Fruit fly (Drosophila melanogaster) S2 (cell line): ENCODE results near the gene CG6443.

Source experiments
- CG8478 ChIP-seq: fragments of >200 bp; optimal IDR thresholded peaks from 2 replicates; lab custom pipeline; 2018
- CTCF ChIP-seq, 2 experiments: fragments of >200 bp; optimal IDR thresholded peaks; 2 replicates each; lab custom pipeline; 2018

Gene CG6443

dm6 chr2L:10701499-10702062 lies 27.2 kb upstream of the CG6443 start, which contains the start of gene Lip1:
Lip1 (minus strand) TSS chr2L:10701544.
- TF ChIP-seq CTCF (optimal IDR thresholded peaks at IDR 0.05; lab: Kevin White, UChicago) (no peak), CG8478 (lab: Kevin White, UChicago) (no peak)

DNA sequence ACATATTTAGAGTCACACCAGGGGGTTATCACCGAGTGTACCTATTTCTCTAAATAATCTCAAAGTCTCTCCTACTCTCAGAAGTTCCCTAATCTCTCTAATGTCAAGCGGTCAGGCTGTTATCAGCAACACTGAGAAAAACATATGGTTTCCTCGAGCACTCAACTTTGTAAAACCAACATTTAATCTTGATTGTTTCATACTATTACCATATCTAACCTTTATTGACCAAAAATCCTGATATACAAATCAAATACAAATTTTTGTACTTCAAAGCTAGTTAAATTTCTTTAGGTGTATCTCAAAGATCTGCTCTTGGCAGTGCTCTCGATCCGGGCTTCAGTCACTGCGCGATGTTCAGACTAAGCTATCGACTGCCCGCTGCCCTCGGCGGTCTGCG lies 25.5 kb upstream of the CG6443 start, which contains the start of gene CG6415:
Gene CG6415, plus strand, starts transcription at position 341 of the 400 bp plus-strand sequence.
- TF ChIP-seq CG8478 (lab: Kevin White, UChicago) (no peak), CTCF (optimal IDR thresholded peaks at IDR 0.05; lab: Kevin White, UChicago) (no peak)

DNA sequence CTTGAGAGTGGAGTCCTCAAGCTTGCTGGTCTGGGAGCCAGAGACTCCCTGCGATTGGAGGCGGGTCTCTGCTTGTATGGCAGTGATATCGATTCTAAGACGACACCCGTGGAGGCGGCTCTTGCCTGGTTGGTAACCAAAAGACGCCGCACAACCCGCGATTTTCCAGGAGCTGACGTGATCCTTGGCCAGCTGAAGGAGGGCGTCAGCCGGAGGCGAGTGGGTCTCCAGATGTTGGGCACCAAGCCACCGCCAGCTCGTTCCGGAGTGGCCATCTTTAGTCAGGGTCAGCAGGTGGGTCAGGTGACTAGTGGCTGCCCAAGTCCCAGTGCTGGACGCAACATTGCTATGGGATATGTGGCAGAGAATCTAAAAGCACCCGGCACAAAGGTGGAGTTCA lies 24.4 kb upstream of the CG6443 start:
- TF ChIP-seq CTCF (optimal IDR thresholded peaks at IDR 0.05; lab: Kevin White, UChicago) (no peak), CG8478 (lab: Kevin White, UChicago) (no peak)

DNA sequence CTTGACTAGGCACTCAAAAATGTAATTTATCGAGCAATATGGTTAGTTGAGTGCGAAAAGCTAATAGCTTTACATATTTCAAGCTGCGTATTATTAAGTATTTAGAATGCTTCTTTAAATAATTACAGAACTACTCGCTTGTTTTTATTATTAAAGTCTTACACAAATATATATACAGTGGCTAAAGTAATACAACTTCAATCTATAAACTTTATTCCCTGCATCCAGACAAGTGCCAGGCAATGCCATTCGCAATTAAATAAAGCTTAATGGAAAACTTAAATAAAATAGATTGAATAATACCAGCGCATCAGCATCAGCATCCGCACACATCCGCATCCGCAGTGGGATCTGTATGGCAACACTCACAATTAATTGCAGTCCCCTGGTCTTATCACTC lies 22.5 kb upstream of the CG6443 start:
- TF ChIP-seq CTCF (optimal IDR thresholded peaks at IDR 0.05; lab: Kevin White, UChicago) (no peak), CG8478 (lab: Kevin White, UChicago) (no peak)

DNA sequence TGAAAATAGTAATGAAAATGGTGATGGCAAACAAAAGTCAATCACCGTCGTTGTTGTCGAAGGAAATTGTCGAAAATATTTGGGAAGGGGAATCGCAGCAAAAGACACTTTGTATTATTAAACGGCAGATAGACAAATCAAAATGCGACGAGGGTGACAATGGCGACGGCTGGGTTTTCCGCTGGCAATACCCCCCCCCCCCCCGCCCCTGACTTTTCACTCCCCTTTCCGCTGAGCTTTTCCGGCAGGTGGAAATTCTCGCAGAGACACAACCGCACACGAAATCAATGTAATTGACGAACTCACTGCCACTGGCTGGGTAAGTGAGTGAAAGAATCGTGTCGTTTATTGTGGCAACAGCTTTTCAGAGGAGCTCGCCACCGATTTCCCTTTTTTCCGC lies 20.7 kb upstream of the CG6443 start:
- TF ChIP-seq CG8478 (lab: Kevin White, UChicago) = no peak
- no peak for TF ChIP-seq CTCF (optimal IDR thresholded peaks at IDR 0.05; lab: Kevin White, UChicago)

DNA sequence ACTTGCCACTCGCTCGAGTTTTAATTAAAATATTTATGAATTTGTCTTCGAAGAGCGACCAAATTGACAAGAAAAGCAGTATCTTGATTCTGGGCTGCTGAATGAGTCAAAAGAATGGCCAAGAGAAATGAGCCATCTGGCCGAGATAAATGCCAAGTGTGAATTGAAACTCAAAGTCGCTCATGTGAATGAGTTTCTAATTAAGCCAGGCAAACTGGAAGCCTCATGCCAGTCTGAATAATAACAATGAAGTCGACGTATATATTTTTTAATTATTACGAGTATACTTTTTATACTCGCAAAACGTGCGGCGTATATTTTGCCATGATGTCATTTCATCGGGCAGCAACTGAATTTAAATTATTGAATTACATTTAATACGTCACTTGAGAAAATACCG lies 19.4 kb upstream of the CG6443 start, which contains the start of gene Lip2:
Gene Lip2, minus strand, starts transcription at position 101 of the 400 bp plus-strand sequence.
- no peak for TF ChIP-seq CG8478 (lab: Kevin White, UChicago)
- no peak for TF ChIP-seq CTCF (optimal IDR thresholded peaks at IDR 0.05; lab: Kevin White, UChicago)

- TF ChIP-seq CTCF (optimal IDR thresholded peaks at IDR 0.05; lab: Kevin White, UChicago) = no peak
- no peak for TF ChIP-seq CG8478 (lab: Kevin White, UChicago)
These were observed 17.6 kb upstream of the CG6443 start for dm6 chr2L:10711221-10711620.

DNA sequence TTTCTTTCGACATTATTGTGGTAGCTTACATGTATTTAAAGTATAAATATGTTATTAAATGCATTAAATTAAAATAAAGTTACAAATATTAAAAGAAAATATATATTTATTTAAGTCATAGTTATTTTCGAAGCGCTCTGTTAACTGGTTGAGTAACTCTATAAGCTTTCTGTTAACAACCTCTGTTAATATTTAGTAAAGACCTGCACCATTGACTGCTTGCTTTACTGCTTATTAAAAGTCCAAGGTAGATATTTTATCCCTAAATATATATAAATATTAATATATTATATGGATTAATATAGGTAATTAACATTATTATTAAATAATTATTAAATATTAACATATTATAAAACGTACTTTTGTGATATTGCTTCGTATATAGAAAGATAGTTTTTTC lies 7.2 kb upstream of the CG6443 start:
- TF ChIP-seq CG8478 (lab: Kevin White, UChicago) = no peak
- TF ChIP-seq CTCF (optimal IDR thresholded peaks at IDR 0.05; lab: Kevin White, UChicago) = no peak

DNA sequence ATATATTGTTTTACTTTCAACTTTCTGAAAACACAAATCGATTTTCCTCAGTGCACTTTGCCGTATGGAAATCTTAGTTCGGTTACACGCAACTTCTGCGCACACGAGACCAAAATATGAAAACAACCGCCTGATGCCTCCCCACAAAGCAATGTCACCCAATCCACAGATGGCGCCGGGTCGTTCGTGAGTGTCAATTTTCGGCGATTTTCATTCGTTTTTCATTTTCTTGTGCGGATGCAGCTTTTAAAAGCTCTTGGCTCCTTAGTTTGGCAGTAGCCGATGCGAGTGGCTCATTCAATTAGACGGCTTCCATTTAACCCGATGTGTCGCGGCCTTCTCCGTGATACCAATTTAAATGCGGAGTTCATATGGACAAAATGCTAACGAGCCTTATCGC lies 4.9 kb upstream of the CG6443 start, which contains the start of gene CG6431:
Gene CG6431, plus strand, starts transcription at position 301 of the 400 bp plus-strand sequence.
- no peak for TF ChIP-seq CTCF (optimal IDR thresholded peaks at IDR 0.05; lab: Kevin White, UChicago)

dm6 chr2L:10729955-10730354 lies 1.2 kb downstream of the CG6443 start, which contains the start of gene CG17118:
CG17118 (plus strand) TSS chr2L:10730255.
- TF ChIP-seq CG8478 (lab: Kevin White, UChicago) (no peak), CTCF (optimal IDR thresholded peaks at IDR 0.05; lab: Kevin White, UChicago) (no peak)

DNA sequence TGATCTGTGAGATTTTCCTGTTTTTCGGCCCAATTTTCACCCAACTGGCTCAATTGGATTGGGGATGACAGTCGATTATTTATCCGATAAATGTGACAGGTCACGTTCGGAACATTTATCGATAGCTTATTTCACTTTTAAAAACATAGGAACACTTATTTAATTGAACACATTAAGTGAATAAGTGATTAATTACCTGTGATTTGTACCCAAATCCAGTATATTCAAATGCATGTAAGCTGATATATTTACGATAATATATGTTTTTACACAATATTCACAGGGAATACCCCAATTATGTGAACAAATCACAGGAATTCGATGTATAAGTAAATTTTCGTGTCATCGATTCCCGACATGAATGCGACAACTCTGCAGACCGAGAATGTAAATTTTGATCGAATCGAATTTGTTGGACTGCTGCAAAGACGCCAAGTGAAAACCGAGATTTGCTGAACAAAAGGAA lies 3.6 kb downstream of the CG6443 start, which contains the start of the genes EMC3 and Dpy-30L1:
Gene EMC3, minus strand, starts transcription at position 81 of the 466 bp plus-strand sequence.
Gene Dpy-30L1, plus strand, starts transcription at position 311 of the 466 bp plus-strand sequence.
- no peak for TF ChIP-seq CTCF (optimal IDR thresholded peaks at IDR 0.05; lab: Kevin White, UChicago)

dm6 chr2L:10735923-10736322 lies 7.1 kb downstream of the CG6443 start, which contains the start of gene Nup107:
Nup107 (minus strand) TSS chr2L:10736071.
- TF ChIP-seq CTCF (optimal IDR thresholded peaks at IDR 0.05; lab: Kevin White, UChicago) = no peak
- TF ChIP-seq CG8478 (lab: Kevin White, UChicago) = no peak

DNA sequence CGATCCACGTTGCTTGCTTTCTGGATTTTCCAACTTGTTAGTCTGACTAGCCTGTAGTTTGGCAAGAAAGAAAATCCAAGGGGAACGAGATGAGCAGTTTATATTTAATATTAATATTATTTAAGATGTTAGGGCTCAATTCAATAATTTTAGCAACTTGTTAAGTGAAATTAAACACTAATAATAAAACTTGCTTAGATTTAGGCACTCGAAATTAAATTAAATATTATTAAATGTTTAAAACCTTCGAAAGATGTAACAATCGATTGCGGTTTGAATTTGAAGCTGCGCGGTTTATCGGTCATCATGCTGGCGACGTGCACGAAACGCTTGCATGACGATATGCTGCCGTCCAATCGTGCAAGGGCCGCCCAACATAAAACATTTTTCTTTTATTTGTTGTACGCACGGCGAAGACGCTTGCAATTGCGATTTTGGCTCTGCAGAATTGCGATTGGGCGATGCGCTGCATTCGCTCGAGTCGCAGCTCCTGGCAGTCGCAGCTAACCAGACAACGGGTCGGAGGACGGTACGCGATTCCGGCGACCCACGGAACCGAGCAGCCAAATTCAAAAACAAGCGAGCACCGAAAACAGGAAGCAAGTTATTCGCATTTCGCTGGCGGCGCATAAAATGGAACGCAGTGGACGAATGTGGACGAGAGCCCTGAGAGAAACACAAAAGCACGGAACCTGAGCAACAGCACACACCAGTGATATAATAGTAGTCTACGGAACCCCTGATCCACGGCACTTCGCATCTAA lies 8.4 kb downstream of the CG6443 start, which contains the start of the genes Vha16-5 and CG12299:
Gene Vha16-5, minus strand, starts transcription at position 51 of the 764 bp plus-strand sequence.
Gene CG12299, plus strand, starts transcription at position 353 of the 764 bp plus-strand sequence.
- TF ChIP-seq CTCF (optimal IDR thresholded peaks at IDR 0.05; lab: Kevin White, UChicago) = no peak
- TF ChIP-seq CG8478 (lab: Kevin White, UChicago) = no peak

DNA sequence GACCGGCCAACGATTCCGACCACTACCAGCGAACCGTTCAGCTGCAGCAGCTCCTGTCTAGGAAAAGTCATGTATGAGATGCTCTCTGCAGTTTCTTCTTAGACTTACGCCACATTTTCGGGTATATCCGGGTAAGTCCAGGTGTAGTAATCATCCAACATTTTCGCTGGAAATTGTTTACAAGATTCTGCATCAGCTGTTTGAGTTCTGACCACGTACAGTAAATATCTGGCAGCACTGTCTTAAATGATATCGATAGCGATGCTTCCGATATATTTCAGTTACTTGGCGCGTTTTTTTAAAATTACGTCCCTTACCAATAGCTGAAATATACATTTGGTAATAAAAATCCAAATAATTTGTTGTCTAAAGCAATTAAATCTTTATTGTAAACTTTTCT lies 14.9 kb downstream of the CG6443 start, which contains the start of gene CG6729:
Gene CG6729, minus strand, starts transcription at position 222 of the 400 bp plus-strand sequence.
- no peak for TF ChIP-seq CTCF (optimal IDR thresholded peaks at IDR 0.05; lab: Kevin White, UChicago)
- no peak for TF ChIP-seq CG8478 (lab: Kevin White, UChicago)

DNA sequence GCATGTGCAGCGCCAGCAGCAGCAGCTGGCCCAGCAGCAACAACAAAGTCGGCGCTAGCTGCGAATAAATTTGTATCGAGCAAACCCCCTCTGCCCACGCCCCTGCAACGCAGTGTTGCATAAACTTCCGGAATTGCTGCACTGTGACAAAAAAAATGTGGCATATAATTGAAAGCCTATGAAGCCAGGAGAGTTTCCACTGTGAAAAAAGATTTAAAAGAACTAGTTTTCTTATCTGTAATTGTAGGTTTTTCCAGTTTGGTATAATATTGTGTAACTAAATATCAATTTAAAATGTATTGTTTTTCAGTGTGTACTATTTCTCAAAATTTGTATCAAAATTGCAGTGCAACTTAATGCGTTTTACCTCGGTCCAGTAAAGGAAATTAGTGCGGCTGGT lies 19.4 kb downstream of the CG6443 start:
- TF ChIP-seq CG8478 (lab: Kevin White, UChicago) (no peak), CTCF (optimal IDR thresholded peaks at IDR 0.05; lab: Kevin White, UChicago) (no peak)
